Worm (Caenorhabditis elegans): ENCODE data around the gene gpcp-1.

gpcp-1 gene

DNA sequence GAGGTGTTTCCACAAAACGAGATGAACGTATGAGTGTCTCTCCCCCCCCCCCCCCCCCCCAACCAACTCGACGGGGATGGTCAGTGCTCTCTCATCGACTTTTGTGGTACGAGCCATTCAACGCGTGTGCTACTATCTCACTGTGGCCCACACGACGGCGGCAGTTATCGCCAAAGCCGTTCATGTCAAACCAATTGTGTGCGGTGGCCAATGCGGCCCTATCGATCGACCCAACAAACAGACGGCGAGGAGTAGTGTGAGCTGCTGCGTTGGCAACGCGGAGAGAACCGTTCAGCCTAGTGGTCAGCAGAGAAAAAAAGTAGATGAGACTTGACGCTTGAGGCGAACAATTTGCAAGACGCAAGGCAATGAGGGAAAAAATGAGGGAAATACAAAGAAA is 7.6 kb downstream of the gpcp-1 start:
- no peak for TF ChIP-seq him-1 (tag; optimal IDR thresholded peaks at IDR 0.05)
- no peak for TF ChIP-seq dao-5 (tag; optimal IDR thresholded peaks at IDR 0.05)
- no peak for TF ChIP-seq W03F9.2 (tag; optimal IDR thresholded peaks at IDR 0.05)

DNA sequence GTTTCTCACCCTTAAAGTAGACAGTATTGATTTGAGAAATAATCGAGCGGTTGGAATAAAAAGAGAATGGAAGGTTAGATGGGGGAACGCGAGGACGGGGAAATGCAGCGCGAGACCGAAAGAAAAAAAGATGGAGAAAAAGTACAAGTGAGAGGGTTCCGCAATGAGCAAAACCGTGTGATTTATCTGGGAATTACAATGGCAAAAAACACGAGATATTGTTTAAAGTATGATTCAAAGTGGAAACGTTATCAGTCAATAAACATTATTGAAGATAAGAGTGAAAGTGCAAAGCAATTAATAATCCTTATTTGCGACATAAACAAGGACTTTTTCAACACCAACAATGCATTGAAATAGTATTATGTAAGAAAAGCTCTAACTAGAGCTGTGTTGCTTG is 8.3 kb downstream of the gpcp-1 start, which contains the start of gene ztf-13:
Gene ztf-13, minus strand, starts transcription at position 11 of the 400 bp plus-strand sequence.
- no peak for TF ChIP-seq him-1 (tag; optimal IDR thresholded peaks at IDR 0.05)
- no peak for TF ChIP-seq W03F9.2 (tag; optimal IDR thresholded peaks at IDR 0.05)
- no peak for TF ChIP-seq dao-5 (tag; optimal IDR thresholded peaks at IDR 0.05)

DNA sequence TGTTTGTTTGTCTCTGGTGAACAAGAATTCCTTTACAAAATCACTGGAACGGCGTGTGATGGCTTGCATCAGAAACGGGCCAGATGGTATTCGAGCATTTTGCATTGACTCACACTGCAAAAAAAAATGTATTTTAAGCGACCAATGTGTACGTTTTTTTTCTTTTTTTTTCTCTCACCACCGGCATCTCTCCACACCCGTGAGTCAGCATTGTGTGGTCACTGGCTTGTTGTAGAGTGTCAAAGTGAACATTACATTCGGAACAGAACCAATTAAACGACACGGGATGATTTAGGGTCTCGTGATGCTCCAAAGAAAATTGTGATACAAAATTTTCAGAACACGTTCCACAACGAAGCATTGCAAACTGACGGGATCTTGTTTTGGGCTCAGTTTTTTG is 8.9 kb downstream of the gpcp-1 start:
- TF ChIP-seq dao-5 (tag; optimal IDR thresholded peaks at IDR 0.05) (no peak), him-1 (tag; optimal IDR thresholded peaks at IDR 0.05) (no peak), W03F9.2 (tag; optimal IDR thresholded peaks at IDR 0.05) (no peak)

DNA sequence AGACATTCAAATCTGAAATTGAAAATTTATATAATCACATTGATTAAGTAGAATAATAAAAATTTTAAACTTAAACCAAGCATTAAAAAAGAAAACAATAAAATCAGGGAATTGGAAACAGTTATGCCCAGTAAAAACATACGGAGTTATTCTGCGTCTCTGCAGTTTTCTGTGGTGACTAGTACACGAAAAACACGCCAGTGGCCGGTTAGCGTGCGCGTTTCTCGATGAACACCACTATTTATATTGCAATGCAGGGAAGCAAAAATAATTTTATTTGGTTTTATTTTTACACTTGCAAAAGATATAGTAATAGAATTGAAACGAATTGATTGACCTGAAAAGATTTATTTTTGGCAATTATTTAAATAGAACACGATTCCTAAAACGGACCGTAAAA is 10.6 kb downstream of the gpcp-1 start, which contains the start of gene sec-3:
Gene sec-3, minus strand, starts transcription at position 21 of the 400 bp plus-strand sequence.
- TF ChIP-seq W03F9.2 (tag; optimal IDR thresholded peaks at IDR 0.05), result peak; percentile 93
- peak; percentile 80 for TF ChIP-seq him-1 (tag; optimal IDR thresholded peaks at IDR 0.05)
- no peak for TF ChIP-seq dao-5 (tag; optimal IDR thresholded peaks at IDR 0.05)

DNA sequence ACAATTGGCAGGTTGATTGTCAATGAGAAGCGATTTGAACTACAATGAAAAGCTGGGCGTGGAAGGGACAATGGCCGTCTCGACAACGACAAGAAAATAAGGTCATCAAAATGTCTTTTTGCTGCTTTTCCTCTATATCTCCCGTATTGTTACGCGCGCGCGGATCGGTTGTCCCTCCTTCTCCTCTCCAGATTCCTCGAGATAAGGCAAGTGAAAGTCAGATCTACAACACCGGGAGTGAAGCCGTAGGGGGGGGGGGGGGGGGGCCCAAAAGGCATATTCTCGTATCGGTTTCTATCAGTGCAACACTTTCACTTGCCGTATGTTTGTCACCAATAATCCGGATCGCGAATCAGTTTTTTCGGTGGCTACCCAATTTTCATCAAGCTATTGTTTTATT is 16.1 kb downstream of the gpcp-1 start, which contains the start of gene wrt-2:
Gene wrt-2, minus strand, starts transcription at position 46 of the 400 bp plus-strand sequence.
- no peak for TF ChIP-seq dao-5 (tag; optimal IDR thresholded peaks at IDR 0.05)
- no peak for TF ChIP-seq him-1 (tag; optimal IDR thresholded peaks at IDR 0.05)
- TF ChIP-seq W03F9.2 (tag; optimal IDR thresholded peaks at IDR 0.05), result no peak

DNA sequence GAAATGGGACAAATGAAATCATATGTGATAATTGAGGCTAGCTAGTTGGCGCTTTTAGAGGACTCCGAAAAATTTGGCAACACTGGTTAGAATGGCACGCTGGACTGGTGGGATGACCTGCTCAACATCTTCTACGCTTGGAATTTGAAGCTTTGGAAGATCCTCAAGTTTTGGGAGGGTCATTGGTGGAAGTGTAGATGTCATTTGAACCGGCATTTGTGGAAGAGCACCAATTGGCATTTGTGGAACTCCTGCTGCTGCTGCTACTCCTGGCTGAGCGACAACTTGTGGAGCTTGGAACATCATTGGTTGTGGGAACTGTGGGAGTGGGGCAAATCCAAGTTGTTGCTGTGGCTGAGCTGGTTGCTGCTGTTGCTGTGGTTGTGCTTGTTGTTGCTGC is 18.0 kb downstream of the gpcp-1 start:
- TF ChIP-seq W03F9.2 (tag; optimal IDR thresholded peaks at IDR 0.05), result no peak

DNA sequence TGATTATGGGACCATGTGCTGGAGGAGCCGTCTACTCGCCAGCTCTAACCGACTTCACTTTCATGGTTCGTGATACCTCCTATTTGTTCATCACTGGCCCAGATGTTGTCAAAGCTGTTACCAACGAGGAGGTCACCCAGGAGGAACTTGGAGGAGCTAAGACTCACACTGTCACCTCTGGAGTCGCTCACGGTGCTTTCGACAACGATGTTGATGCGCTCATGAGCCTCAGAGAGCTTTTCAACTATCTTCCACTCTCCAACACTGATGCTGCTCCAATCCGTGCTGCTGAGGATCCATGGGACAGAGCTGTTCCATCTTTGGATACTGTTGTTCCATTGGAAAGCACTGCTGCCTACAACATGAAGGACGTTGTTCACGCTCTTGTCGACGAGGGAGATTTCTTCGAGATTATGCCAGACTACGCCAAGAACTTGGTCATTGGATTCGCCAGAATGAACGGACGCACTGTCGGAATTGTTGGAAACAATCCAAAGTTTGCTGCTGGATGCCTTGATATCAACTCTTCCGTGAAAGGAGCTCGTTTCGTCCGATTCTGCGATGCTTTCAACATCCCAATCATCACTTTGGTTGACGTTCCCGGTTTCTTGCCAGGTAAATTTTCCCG is 19.2 kb downstream of the gpcp-1 start:
- TF ChIP-seq W03F9.2 (tag; optimal IDR thresholded peaks at IDR 0.05) (no peak), dao-5 (tag; optimal IDR thresholded peaks at IDR 0.05) (no peak), him-1 (tag; optimal IDR thresholded peaks at IDR 0.05) (no peak)

DNA sequence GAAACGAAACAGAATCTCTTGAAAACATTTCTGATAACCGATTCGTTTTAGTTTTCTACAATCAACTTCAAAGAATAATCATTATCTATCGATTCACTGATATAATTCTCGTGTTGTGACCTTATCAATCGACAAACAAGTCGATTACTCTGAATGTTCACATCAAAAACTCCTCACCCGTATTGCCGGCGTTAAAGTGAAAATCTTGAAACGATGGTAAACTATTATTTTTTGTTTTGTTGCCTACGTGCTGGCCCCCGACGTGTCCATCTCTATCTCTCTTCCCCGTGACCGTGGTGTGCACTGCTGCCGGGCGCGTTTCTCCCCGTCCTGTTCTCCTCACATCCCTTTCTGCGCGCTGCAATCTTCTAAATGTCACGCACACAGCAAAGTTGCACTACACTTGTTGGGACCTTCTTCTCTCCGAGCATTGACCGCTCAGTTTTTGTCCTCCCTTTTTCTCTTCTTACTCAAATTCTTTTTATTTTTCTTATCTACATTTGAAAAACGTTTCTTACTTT is 20.5 kb downstream of the gpcp-1 start:
- TF ChIP-seq him-1 (tag; optimal IDR thresholded peaks at IDR 0.05) (no peak), W03F9.2 (tag; optimal IDR thresholded peaks at IDR 0.05) (peak; percentile 26)

DNA sequence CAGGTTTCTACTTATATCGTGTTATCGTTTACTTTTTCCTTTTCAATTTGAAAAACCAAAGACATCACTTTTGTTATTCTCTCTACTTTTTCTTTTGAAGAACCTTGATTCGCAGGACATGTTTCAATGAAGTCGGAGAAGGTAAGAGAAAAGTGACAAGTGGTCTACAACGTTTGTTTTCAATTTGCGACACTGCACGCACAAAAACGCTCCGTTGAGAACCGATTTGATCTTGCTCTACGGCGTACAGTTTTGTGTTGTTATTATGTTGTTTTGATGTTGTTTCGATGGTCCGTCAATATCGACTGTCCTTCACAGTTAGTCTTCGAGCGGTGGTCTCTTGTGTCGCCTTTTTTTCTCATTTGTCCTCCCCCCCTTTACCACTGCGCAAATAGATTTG is 21.0 kb downstream of the gpcp-1 start, which contains the start of gene pccb-1:
Gene pccb-1, plus strand, starts transcription at position 127 of the 400 bp plus-strand sequence.
- no peak for TF ChIP-seq him-1 (tag; optimal IDR thresholded peaks at IDR 0.05)
- no peak for TF ChIP-seq W03F9.2 (tag; optimal IDR thresholded peaks at IDR 0.05)

DNA sequence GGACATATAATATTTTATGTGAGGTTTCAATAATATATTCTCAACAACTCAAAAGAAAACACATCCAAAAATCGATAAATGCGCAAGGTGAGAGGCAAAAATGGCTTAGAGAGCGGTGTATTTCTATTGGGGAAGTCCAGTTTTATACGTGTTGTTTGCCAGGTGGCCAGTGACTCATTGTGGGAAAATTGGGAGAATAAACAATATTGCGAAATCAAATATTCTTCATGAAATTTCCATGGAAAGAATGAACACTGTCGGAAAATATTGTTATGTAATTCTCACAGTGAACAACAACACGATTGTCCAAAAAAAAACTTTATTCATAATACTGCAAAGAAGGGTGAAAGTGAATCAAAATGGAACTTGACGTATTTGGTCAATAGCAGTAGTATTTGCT is 22.8 kb downstream of the gpcp-1 start:
- TF ChIP-seq dao-5 (tag; optimal IDR thresholded peaks at IDR 0.05) (no peak), him-1 (tag; optimal IDR thresholded peaks at IDR 0.05) (no peak), W03F9.2 (tag; optimal IDR thresholded peaks at IDR 0.05) (no peak)

DNA sequence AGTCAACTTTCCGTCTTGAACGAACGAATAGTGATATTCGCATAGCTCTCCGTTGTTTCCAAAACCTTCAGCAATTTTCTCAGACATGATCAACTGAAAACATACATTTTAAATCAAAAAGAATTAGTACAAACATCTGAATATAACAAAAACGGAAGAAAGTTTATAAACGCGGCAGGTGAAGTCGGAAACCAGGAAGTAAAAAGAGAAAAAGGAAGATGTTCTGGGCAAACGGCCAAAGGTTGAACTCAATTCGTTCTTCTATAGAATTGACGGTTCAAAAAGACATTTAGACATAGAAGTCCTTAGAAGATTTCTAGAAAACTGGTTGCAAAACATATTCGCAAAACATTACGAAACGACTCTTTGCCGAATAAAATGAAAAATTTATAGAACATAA is 23.2 kb downstream of the gpcp-1 start, which contains the start of gene F52E4.5:
Gene F52E4.5, minus strand, starts transcription at position 101 of the 400 bp plus-strand sequence.
- TF ChIP-seq him-1 (tag; optimal IDR thresholded peaks at IDR 0.05) (no peak), W03F9.2 (tag; optimal IDR thresholded peaks at IDR 0.05) (no peak), dao-5 (tag; optimal IDR thresholded peaks at IDR 0.05) (no peak)

DNA sequence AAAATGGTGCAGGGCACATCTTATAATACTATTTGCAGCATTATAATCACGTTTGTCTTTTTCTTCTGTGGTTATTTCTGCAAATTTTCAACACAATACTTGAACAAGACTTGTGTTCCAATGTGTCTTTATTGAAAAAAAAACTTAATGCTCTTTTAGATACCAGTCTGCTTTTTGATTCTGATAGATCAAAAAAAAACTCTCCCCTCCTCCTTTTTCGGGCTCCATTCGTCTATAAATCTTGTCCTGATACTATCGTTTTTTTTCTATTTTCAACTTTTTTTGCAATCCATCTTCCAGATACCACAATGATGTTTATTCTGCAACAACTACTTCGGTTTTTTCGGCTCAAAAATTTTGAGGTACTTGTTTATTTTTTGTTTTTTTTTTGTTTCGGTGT is 29.6 kb downstream of the gpcp-1 start, which contains the start of gene twk-16:
Gene twk-16, plus strand, starts transcription at position 301 of the 400 bp plus-strand sequence.
- TF ChIP-seq W03F9.2 (tag; optimal IDR thresholded peaks at IDR 0.05) (no peak), him-1 (tag; optimal IDR thresholded peaks at IDR 0.05) (no peak), dao-5 (tag; optimal IDR thresholded peaks at IDR 0.05) (no peak)

DNA sequence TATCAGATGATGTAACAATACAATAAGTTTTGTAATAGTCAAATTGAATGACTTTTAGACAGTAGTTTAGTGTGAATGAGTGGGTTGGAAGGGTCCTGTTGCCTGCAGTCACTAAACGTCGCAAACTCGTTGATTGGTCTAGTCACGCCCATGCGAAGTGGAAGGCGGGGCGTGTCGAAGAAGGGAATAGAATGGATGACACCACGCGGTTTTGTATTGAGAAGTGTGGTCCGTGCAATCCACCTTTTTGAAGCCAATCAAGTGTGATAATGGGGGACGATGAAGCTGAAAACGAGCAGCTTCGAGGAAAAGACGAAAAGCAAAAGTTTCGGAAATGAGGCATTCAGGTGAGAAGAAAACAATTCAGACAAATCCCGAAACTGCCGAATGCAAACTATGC is 40.1 kb downstream of the gpcp-1 start, which contains the start of gene ceh-31:
Gene ceh-31, minus strand, starts transcription at position 101 of the 400 bp plus-strand sequence.
- TF ChIP-seq W03F9.2 (tag; optimal IDR thresholded peaks at IDR 0.05) (no peak), dao-5 (tag; optimal IDR thresholded peaks at IDR 0.05) (no peak), him-1 (tag; optimal IDR thresholded peaks at IDR 0.05) (no peak)

DNA sequence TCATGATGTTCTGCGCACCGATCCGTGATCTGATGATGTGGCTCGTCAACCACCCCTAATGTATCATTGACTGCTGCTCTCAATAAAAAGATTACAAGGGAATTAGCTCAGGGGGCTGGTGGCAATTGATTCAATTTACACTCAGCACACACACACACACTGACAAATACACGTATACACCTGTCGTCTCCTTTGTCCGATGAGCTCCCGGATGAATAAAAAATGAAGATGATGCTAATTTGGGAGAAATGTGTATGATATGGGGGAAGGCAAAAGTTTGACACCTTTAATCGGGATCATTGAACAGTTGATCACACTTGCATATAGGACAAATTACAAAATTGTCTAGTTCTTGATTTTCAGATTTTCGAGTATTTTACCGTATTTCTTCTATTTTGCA is 43.4 kb downstream of the gpcp-1 start:
- TF ChIP-seq him-1 (tag; optimal IDR thresholded peaks at IDR 0.05), result no peak
- TF ChIP-seq dao-5 (tag; optimal IDR thresholded peaks at IDR 0.05), result no peak
- no peak for TF ChIP-seq W03F9.2 (tag; optimal IDR thresholded peaks at IDR 0.05)

DNA sequence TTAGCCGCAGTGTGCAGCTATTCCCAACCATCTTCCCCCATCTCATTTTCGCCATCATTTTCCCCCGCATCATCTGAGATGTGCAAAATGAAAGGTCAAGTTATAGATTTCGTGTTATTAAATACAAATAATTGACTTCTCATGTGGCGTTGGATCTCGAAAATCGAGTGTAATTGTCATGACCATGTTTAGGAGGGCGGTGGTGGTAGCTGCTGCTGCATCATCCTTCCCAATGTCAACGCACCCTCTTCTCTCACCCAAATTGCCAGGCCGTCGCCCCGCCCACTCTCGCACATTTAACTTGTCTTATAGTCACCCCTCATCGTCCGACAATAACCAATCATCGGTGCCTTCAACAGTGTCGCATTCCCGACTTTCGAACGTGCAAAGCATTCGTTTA is 47.2 kb downstream of the gpcp-1 start, which contains the start of gene ceh-30:
Gene ceh-30, plus strand, starts transcription at position 301 of the 400 bp plus-strand sequence.
- no peak for TF ChIP-seq dao-5 (tag; optimal IDR thresholded peaks at IDR 0.05)
- no peak for TF ChIP-seq W03F9.2 (tag; optimal IDR thresholded peaks at IDR 0.05)
- TF ChIP-seq him-1 (tag; optimal IDR thresholded peaks at IDR 0.05), result no peak

Data from whole organism, L4/young adult.